Worm (Caenorhabditis elegans): ENCODE measurements around the gene brf-1.

- TF ChIP-seq egl-5 (tag; optimal IDR thresholded peaks at IDR 0.05) (no peak), nhr-23 (tag; optimal IDR thresholded peaks at IDR 0.05) (no peak)
Observed at ce11 chrII:7348063-7348462, 42.4 kb downstream of the brf-1 start.
